In genomic region chr3R:5104212-5104611, dm6 we compare ENCODE assay signal across 2 fruit fly cellular contexts.
TF ChIP-seq lines count a peak whose summit lies in the region.

No protein-coding gene starts in this region.

- no peak for TF ChIP-seq CTCF in whole organism, embryonic (GFP tag; optimal IDR thresholded peaks at IDR 0.05; lab: Kevin White, UChicago)

TF ChIP-seq in whole organism, embryonic, 481 proteins besides CTCF, POLR2A, EP300 and RAD21:
- TF ChIP-seq kni (GFP tag; optimal IDR thresholded peaks at IDR 0.05; lab: Kevin White, UChicago) (peak; percentile 29), TFAM (GFP tag; optimal IDR thresholded peaks at IDR 0.05; lab: Kevin White, UChicago) (no peak), gem (tag; optimal IDR thresholded peaks at IDR 0.05; lab: Kevin White, UChicago) (no peak), nom (GFP tag; optimal IDR thresholded peaks at IDR 0.05; lab: Kevin White, UChicago) (no peak), gcm (GFP tag; optimal IDR thresholded peaks at IDR 0.05; lab: Kevin White, UChicago) (peak; percentile 27), twi (tag; optimal IDR thresholded peaks at IDR 0.05; lab: Kevin White, UChicago) (peak; percentile 31), CG17385 (GFP tag; optimal IDR thresholded peaks at IDR 0.05; lab: Kevin White, UChicago) (peak; percentile 27), pros (GFP tag; optimal IDR thresholded peaks at IDR 0.05; lab: Kevin White, UChicago) (peak; percentile 41), CG7745 (tag; optimal IDR thresholded peaks at IDR 0.05; lab: Kevin White, UChicago) (peak; percentile 22), tll (GFP tag; optimal IDR thresholded peaks at IDR 0.05; lab: Kevin White, UChicago) (peak in 1 of 2 experiments; percentile 45), oc (tag; optimal IDR thresholded peaks at IDR 0.05; lab: Kevin White, UChicago) (peak; percentile 12), CG16815 (GFP tag; optimal IDR thresholded peaks at IDR 0.05; lab: Kevin White, UChicago) (no peak), CG4282 (GFP tag; optimal IDR thresholded peaks at IDR 0.05; lab: Kevin White, UChicago) (peak; percentile 18), CG6813 (GFP tag; optimal IDR thresholded peaks at IDR 0.05; lab: Kevin White, UChicago) (peak; percentile 28), CG2199 (GFP tag; IDR thresholded peaks at IDR 0.05; lab: Robert Waterston, UW) (peak; percentile 30; the same call in 1 of the 3 replicates), HLHmδ (GFP tag; optimal IDR thresholded peaks at IDR 0.05; lab: Kevin White, UChicago) (peak; percentile 21), CG15479 (GFP tag; optimal IDR thresholded peaks at IDR 0.05; lab: Kevin White, UChicago) (peak; percentile 79), NfI (GFP tag; optimal IDR thresholded peaks at IDR 0.05; lab: Kevin White, UChicago) (no peak), zen (tag; optimal IDR thresholded peaks at IDR 0.05; lab: Kevin White, UChicago) (peak; percentile 0), CG1603 (tag; optimal IDR thresholded peaks at IDR 0.05; lab: Kevin White, UChicago) (peak; percentile 20), CG43689 (GFP tag; IDR thresholded peaks at IDR 0.05; lab: Robert Waterston, UW) (no peak)

TF ChIP-seq in whole organism, prepupa, 60 proteins besides CTCF, POLR2A, EP300 and RAD21:
- no peak for TF ChIP-seq CG10669 (GFP tag; optimal IDR thresholded peaks at IDR 0.05; lab: Kevin White, UChicago)
- peak; percentile 68 for TF ChIP-seq fkh (GFP tag; optimal IDR thresholded peaks at IDR 0.05; lab: Kevin White, UChicago)
TF ChIP-seq in whole organism, prepupa: peak in this region for 1.
